Worm (Caenorhabditis elegans) whole organism, L4/young adult: Measurements from ENCODE around the gene DH11.2.

Source experiments
- W03F9.2 ChIP-seq: fragments of 150-350 bp; optimal IDR thresholded peaks from 2 replicates; lab custom pipeline; 2014; ENCODE audit warnings: missing biosample characterization, missing genetic modification characterization
- dao-5 ChIP-seq: sonication (generic microtip); optimal IDR thresholded peaks from 2 replicates; lab custom pipeline; 2016; ENCODE audit warnings: missing genotype, missing genetic modification characterization, moderate library complexity, missing compliant biosample characterization
- him-1 ChIP-seq: sonication (generic microtip); optimal IDR thresholded peaks from 2 replicates; lab custom pipeline; 2016; ENCODE audit warnings: missing genotype, missing genetic modification reagents, missing genetic modification characterization, missing compliant biosample characterization

ce11 chrII:7976308-7976707 lies 36.3 kb upstream of the DH11.2 start, which contains the start of gene DH11.5:
- TF ChIP-seq him-1 (tag; lab: Kevin White, UChicago): no peak
- no peak for TF ChIP-seq dao-5 (tag; lab: Kevin White, UChicago)
- no peak for TF ChIP-seq W03F9.2 (tag; lab: Kevin White, UChicago)
